Worm (Caenorhabditis elegans) whole organism, young adult: Measurements from ENCODE around the gene nhr-193.

ENCODE experiments used
- dox-1 ChIP-seq: fragments of 200-800 bp; sonication (Bioruptor generic); IDR thresholded peaks from 2 replicates; pipeline ENCODE4 v1.3.6; 2022; ENCODE audit warnings: missing genetic modification reagents, missing genetic modification characterization, missing compliant biosample characterization
- hlh-26 ChIP-seq: fragments of 200-800 bp; sonication (Bioruptor generic); conservative IDR thresholded peaks from 2 replicates; pipeline ENCODE4 v1.3.6; 2022; ENCODE audit warnings: missing genetic modification reagents, missing genetic modification characterization, missing compliant biosample characterization
- lsy-27 ChIP-seq: sonication (generic microtip); optimal IDR thresholded peaks from 2 replicates; lab custom pipeline; 2017; ENCODE audit warnings: missing genetic modification characterization, mild to moderate bottlenecking, missing compliant biosample characterization, antibody characterized with exemption, missing genotype, borderline replicate concordance; ENCODE audit not compliant: insufficient read depth
- nhr-179 ChIP-seq: sonication (generic microtip); optimal IDR thresholded peaks from 2 replicates; lab custom pipeline; 2016; ENCODE audit warnings: mild to moderate bottlenecking, missing genetic modification characterization, missing compliant biosample characterization
- pha-4 ChIP-seq: fragments of 150-350 bp; sonication (generic microtip); optimal IDR thresholded peaks from 2 replicates; lab custom pipeline; 2014; ENCODE audit warnings: missing biosample characterization, missing genetic modification reagents, missing genetic modification characterization
- rcor-1 ChIP-seq: fragments of 200-800 bp; sonication (Bioruptor generic); IDR thresholded peaks from 2 replicates; pipeline ENCODE4 v1.3.6; 2022; ENCODE audit warnings: missing genetic modification reagents, missing genetic modification characterization, missing compliant biosample characterization

DNA sequence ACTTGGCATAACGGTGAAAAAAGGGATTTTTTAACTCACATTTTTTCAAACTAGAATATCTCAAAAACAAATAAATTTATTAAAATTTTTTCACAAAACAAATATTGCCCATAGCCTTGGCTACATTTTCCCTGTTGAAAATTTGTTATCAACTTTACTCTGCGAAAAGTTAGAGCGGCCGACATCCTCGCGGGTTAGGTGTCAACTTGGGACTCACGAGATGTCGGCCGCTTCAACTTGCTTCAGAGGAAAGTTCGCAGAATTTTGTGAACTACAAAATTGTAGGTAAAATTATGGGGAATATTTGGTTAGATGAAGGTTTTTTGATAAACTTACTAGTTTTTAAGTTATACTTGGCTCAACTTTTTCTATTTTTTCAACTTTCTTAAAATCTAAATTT, 9.6 kb downstream of the nhr-193 start:
- TF ChIP-seq hlh-26 (GFP tag; lab: Robert Waterston, UW) (no peak), dox-1 (no peak), lsy-27 (tag; lab: Kevin White, UChicago) (no peak), pha-4 (tag; lab: Kevin White, UChicago) (no peak), nhr-179 (tag; lab: Kevin White, UChicago) (no peak), rcor-1 (no peak)
